Fruit fly (Drosophila melanogaster) whole organism, embryonic: Measurements from ENCODE around the gene mRRF1.
A peak's percentile ranks its signal among the peaks of the same experiment; 100 is the strongest.

ENCODE experiments used
- Atf3 ChIP-seq: fragments of 200-800 bp; sonication (Bioruptor generic); optimal IDR thresholded peaks from 3 replicates; lab custom pipeline; 2016; ENCODE audit warnings: missing biosample characterization, missing genetic modification characterization
- C15 ChIP-seq: fragments of 200-800 bp; sonication (Bioruptor generic); IDR thresholded peaks from 3 replicates; pipeline ENCODE4 v1.3.6; 2022; ENCODE audit warnings: missing biosample characterization, missing genetic modification characterization
- CG1024 ChIP-seq: fragments of 200-800 bp; sonication (Bioruptor generic); IDR thresholded peaks from 2 replicates; pipeline ENCODE4 v1.3.6; 2022; ENCODE audit warnings: missing biosample characterization, missing genetic modification characterization
- CG11398 ChIP-seq: fragments of 200-800 bp; sonication (Bioruptor generic); optimal IDR thresholded peaks from 2 replicates; lab custom pipeline; 2016; ENCODE audit warnings: missing biosample characterization, missing genetic modification characterization
- CG12104 ChIP-seq: fragments of 200-800 bp; sonication (Bioruptor generic); optimal IDR thresholded peaks from 3 replicates; lab custom pipeline; 2016; ENCODE audit warnings: missing biosample characterization, missing genetic modification characterization
- CG12391 ChIP-seq: fragments of 200-800 bp; sonication (Bioruptor generic); optimal IDR thresholded peaks from 3 replicates; lab custom pipeline; 2018; ENCODE audit warnings: missing biosample characterization, mild to moderate bottlenecking, missing genetic modification characterization, moderate library complexity
- CG13624 ChIP-seq: fragments of 200-800 bp; sonication (Bioruptor generic); optimal IDR thresholded peaks from 2 replicates; lab custom pipeline; 2016; ENCODE audit warnings: missing biosample characterization, missing genetic modification characterization
- CG13775 ChIP-seq: fragments of 200-800 bp; sonication (Bioruptor generic); optimal IDR thresholded peaks from 3 replicates; lab custom pipeline; 2017; ENCODE audit warnings: missing biosample characterization, mild to moderate bottlenecking, missing genetic modification characterization
- CG14050 ChIP-seq: fragments of 200-800 bp; sonication (Bioruptor generic); IDR thresholded peaks from 3 replicates; pipeline ENCODE4 v1.3.6; 2022; ENCODE audit warnings: missing biosample characterization, missing genetic modification characterization
- CG1603 ChIP-seq: fragments of 200-800 bp; sonication (Bioruptor generic); optimal IDR thresholded peaks from 2 replicates; lab custom pipeline; 2019; ENCODE audit warnings: missing biosample characterization, mild to moderate bottlenecking, missing genetic modification characterization, moderate library complexity
- CG17612 ChIP-seq: fragments of 200-800 bp; sonication (Bioruptor generic); IDR thresholded peaks from 2 replicates; pipeline ENCODE4 v1.3.6; 2022; ENCODE audit warnings: missing biosample characterization, missing genetic modification characterization
- CG17912 ChIP-seq: fragments of 200-800 bp; sonication (Bioruptor generic); optimal IDR thresholded peaks from 2 replicates; lab custom pipeline; 2018; ENCODE audit warnings: missing biosample characterization, mild to moderate bottlenecking, missing genetic modification characterization
- CG1792 ChIP-seq: fragments of 200-800 bp; sonication (Bioruptor generic); optimal IDR thresholded peaks from 2 replicates; lab custom pipeline; 2016; ENCODE audit warnings: missing biosample characterization, missing genetic modification characterization
- CG18011 ChIP-seq: fragments of 200-800 bp; sonication (Bioruptor generic); optimal IDR thresholded peaks from 2 replicates; lab custom pipeline; 2017; ENCODE audit warnings: missing biosample characterization, missing genetic modification characterization, mild to moderate bottlenecking, moderate library complexity, missing genotype
- CG3281 ChIP-seq: fragments of 200-800 bp; sonication (Bioruptor generic); optimal IDR thresholded peaks from 3 replicates; lab custom pipeline; 2017; ENCODE audit warnings: missing biosample characterization, mild to moderate bottlenecking, missing genetic modification characterization
- CG3995 ChIP-seq: fragments of 200-800 bp; sonication (Bioruptor generic); optimal IDR thresholded peaks from 3 replicates; lab custom pipeline; 2016; ENCODE audit warnings: missing biosample characterization, missing genetic modification characterization
- CG4328 ChIP-seq: fragments of 200-800 bp; sonication (Bioruptor generic); optimal IDR thresholded peaks from 3 replicates; lab custom pipeline; 2017; ENCODE audit warnings: missing biosample characterization, missing genetic modification reagents, missing genetic modification characterization
- CG6683 ChIP-seq: fragments of 200-800 bp; sonication (Bioruptor generic); optimal IDR thresholded peaks from 2 replicates; lab custom pipeline; 2017; ENCODE audit warnings: missing biosample characterization, mild to moderate bottlenecking, missing genetic modification characterization, missing genetic modification reagents
- CG6854 ChIP-seq: fragments of 200-800 bp; sonication (Bioruptor generic); optimal IDR thresholded peaks from 3 replicates; lab custom pipeline; 2017; ENCODE audit warnings: missing biosample characterization, mild to moderate bottlenecking, missing genetic modification characterization
- CG7372 ChIP-seq: fragments of 200-800 bp; sonication (Bioruptor generic); IDR thresholded peaks from 2 replicates; pipeline ENCODE4 v1.3.6; 2022; ENCODE audit warnings: missing biosample characterization, missing genetic modification characterization
- CG7987 ChIP-seq: fragments of 200-800 bp; sonication (Bioruptor generic); optimal IDR thresholded peaks from 2 replicates; lab custom pipeline; 2018; ENCODE audit warnings: missing biosample characterization, mild to moderate bottlenecking, missing genetic modification characterization, moderate library complexity
- CrebB ChIP-seq: fragments of 200-800 bp; sonication (Bioruptor generic); optimal IDR thresholded peaks from 3 replicates; lab custom pipeline; 2018; ENCODE audit warnings: missing biosample characterization, mild to moderate bottlenecking, missing genetic modification characterization
- D19A ChIP-seq: fragments of 200-800 bp; optimal IDR thresholded peaks from 3 replicates; lab custom pipeline; 2019; ENCODE audit warnings: missing biosample characterization, mild to moderate bottlenecking, missing genetic modification characterization, moderate library complexity
- Doc3 ChIP-seq: fragments of 200-800 bp; sonication (Bioruptor generic); IDR thresholded peaks from 3 replicates; pipeline ENCODE4 v1.3.6; 2022; ENCODE audit warnings: missing biosample characterization, missing genetic modification characterization; ENCODE audit not compliant: partially characterized antibody
- Drgx ChIP-seq: fragments of 200-800 bp; sonication (Bioruptor generic); IDR thresholded peaks from 2 replicates; pipeline ENCODE4 v1.3.6; 2022; ENCODE audit warnings: missing biosample characterization, missing genetic modification characterization
- Hey ChIP-seq: fragments of 200-800 bp; sonication (Bioruptor generic); optimal IDR thresholded peaks from 3 replicates; lab custom pipeline; 2018; ENCODE audit warnings: missing biosample characterization, mild to moderate bottlenecking, missing genetic modification characterization
- Lpt ChIP-seq: fragments of >200 bp; optimal IDR thresholded peaks from 2 replicates; lab custom pipeline; 2018; ENCODE audit warnings: missing biosample characterization, missing genetic modification characterization
- MTF-1 ChIP-seq: fragments of 200-800 bp; sonication (Bioruptor generic); optimal IDR thresholded peaks from 2 replicates; lab custom pipeline; 2018; ENCODE audit warnings: missing biosample characterization, mild to moderate bottlenecking, missing genetic modification characterization, borderline replicate concordance
- Med ChIP-seq: fragments of 200-800 bp; sonication (Bioruptor generic); peaks from one replicate; lab custom pipeline; 2016; ENCODE audit warnings: missing biosample characterization, missing genetic modification characterization, mild to moderate bottlenecking, inconsistent platforms, moderate library complexity
- Myb ChIP-seq: fragments of 200-800 bp; sonication (Bioruptor generic); optimal IDR thresholded peaks from 2 replicates; lab custom pipeline; 2016; ENCODE audit warnings: missing biosample characterization, missing genetic modification characterization
- NC2α ChIP-seq: fragments of 200-800 bp; sonication (Bioruptor generic); optimal IDR thresholded peaks from 2 replicates; lab custom pipeline; 2016; ENCODE audit warnings: missing biosample characterization, missing genetic modification characterization
- Optix ChIP-seq: fragments of 200-800 bp; sonication (Bioruptor generic); IDR thresholded peaks from 3 replicates; pipeline ENCODE4 v1.3.6; 2022; ENCODE audit warnings: missing biosample characterization, missing genetic modification characterization
- Pdp1 ChIP-seq, 2 experiments: fragments of 200-800 bp; sonication (Bioruptor generic); optimal IDR thresholded peaks; 3 replicates each; lab custom pipeline; 2016; ENCODE audit warnings: missing biosample characterization in 2 of 2, missing genetic modification characterization in 2 of 2, mild to moderate bottlenecking in 1 of 2, moderate library complexity in 1 of 2
- ato ChIP-seq: fragments of 200-800 bp; sonication (Bioruptor generic); IDR thresholded peaks from 2 replicates; pipeline ENCODE4 v1.3.6; 2022; ENCODE audit warnings: missing biosample characterization, missing genetic modification characterization; ENCODE audit not compliant: partially characterized antibody
- bigmax ChIP-seq: fragments of 200-800 bp; sonication (Bioruptor generic); optimal IDR thresholded peaks from 2 replicates; lab custom pipeline; 2018; ENCODE audit warnings: missing biosample characterization, mild to moderate bottlenecking, missing genetic modification characterization
- cg ChIP-seq: fragments of 200-800 bp; sonication (Bioruptor generic); optimal IDR thresholded peaks from 3 replicates; lab custom pipeline; 2019; ENCODE audit warnings: missing biosample characterization, mild to moderate bottlenecking, missing genetic modification characterization, moderate library complexity
- esg ChIP-seq: fragments of 200-800 bp; sonication (Bioruptor generic); conservative IDR thresholded peaks from 2 replicates; pipeline ENCODE4 v1.3.6; 2022; ENCODE audit warnings: missing biosample characterization, missing genetic modification characterization
- fd64A ChIP-seq: fragments of 200-800 bp; sonication (Bioruptor generic); optimal IDR thresholded peaks from 3 replicates; lab custom pipeline; 2018; ENCODE audit warnings: missing biosample characterization, mild to moderate bottlenecking, missing genetic modification characterization
- insv ChIP-seq, 2 experiments: fragments of 200-800 bp; sonication (Bioruptor generic); optimal IDR thresholded peaks; 3 replicates each; lab custom pipeline; 2016 to 2018; ENCODE audit warnings: missing biosample characterization in 2 of 2, missing genetic modification characterization in 2 of 2
- inv ChIP-seq: fragments of 200-800 bp; sonication (Bioruptor generic); IDR thresholded peaks from 2 replicates; pipeline ENCODE4 v1.3.6; 2022; ENCODE audit warnings: missing biosample characterization, missing genetic modification characterization; ENCODE audit not compliant: partially characterized antibody
- jing ChIP-seq: fragments of 200-800 bp; sonication (Bioruptor generic); optimal IDR thresholded peaks from 2 replicates; lab custom pipeline; 2018; ENCODE audit warnings: missing biosample characterization, mild to moderate bottlenecking, missing genetic modification characterization
- lbe ChIP-seq: fragments of 200-800 bp; sonication (Bioruptor generic); optimal IDR thresholded peaks from 2 replicates; lab custom pipeline; 2016; ENCODE audit warnings: missing biosample characterization, mild to moderate bottlenecking, missing genetic modification characterization
- nom ChIP-seq: fragments of 200-800 bp; sonication (Bioruptor generic); optimal IDR thresholded peaks from 2 replicates; lab custom pipeline; 2017; ENCODE audit warnings: missing biosample characterization, missing genetic modification characterization, mild to moderate bottlenecking, moderate library complexity, missing genetic modification reagents
- shn ChIP-seq: fragments of 200-800 bp; sonication (Bioruptor generic); optimal IDR thresholded peaks from 3 replicates; lab custom pipeline; 2016; ENCODE audit warnings: missing biosample characterization, missing genetic modification characterization
- slp2 ChIP-seq: fragments of 200-800 bp; sonication (Bioruptor generic); optimal IDR thresholded peaks from 2 replicates; lab custom pipeline; 2016; ENCODE audit warnings: missing biosample characterization, missing genetic modification characterization
- sna ChIP-seq: fragments of 200-800 bp; sonication (Bioruptor generic); IDR thresholded peaks from 2 replicates; pipeline ENCODE4 v1.3.6; 2022; ENCODE audit warnings: missing biosample characterization, missing genetic modification characterization; ENCODE audit not compliant: partially characterized antibody
- stwl ChIP-seq: fragments of 200-800 bp; sonication (Bioruptor generic); optimal IDR thresholded peaks from 3 replicates; lab custom pipeline; 2018; ENCODE audit warnings: missing biosample characterization, mild to moderate bottlenecking, missing genetic modification characterization, moderate library complexity
- wor ChIP-seq: fragments of 200-800 bp; sonication (Bioruptor generic); IDR thresholded peaks from 2 replicates; pipeline ENCODE4 v1.3.6; 2022; ENCODE audit warnings: missing biosample characterization, missing genetic modification characterization
- zfh1 ChIP-seq: fragments of 200-800 bp; sonication (Bioruptor generic); IDR thresholded peaks from 3 replicates; pipeline ENCODE4 v1.3.6; 2022; ENCODE audit warnings: missing biosample characterization, missing genetic modification characterization

The mRRF1 gene

DNA sequence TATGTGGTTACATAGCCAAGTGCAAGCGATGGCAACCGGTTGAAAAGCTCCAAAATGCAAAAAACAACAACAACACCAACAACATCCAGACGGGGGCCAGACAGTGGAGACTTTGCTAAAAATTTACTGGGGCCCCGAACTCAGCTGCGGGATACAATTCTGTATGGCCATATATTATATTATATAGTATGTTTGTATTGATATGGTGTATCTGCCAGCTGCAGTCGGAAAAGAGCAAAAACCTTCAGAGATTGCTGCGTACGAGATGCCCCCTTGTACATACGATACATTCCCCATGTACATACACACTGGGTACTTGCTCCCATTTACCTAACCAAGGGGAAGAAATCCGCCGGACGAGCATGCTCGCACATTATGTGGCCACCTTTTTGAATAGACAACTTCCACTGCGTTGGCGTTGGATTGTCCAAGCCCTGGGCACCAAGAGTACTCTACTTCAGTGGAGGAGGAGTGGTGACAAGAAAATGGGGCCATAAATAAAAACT is 16.2 kb downstream of the mRRF1 start:
- TF ChIP-seq CG4328 (no peak), Doc3 (GFP tag; lab: Robert Waterston, UW) (0 out of 3 replicates have a peak, but pooled peaks have one; percentile 19), Med (peak; percentile 30), CG17612 (GFP tag; lab: Robert Waterston, UW) (no peak), Optix (GFP tag; lab: Robert Waterston, UW) (no peak), CG17912 (GFP tag; lab: Kevin White, UChicago) (peak; percentile 12), Drgx (GFP tag; lab: Robert Waterston, UW) (peak; percentile 2; the same call in 1 of the 2 replicates), CG12391 (tag; lab: Kevin White, UChicago) (no peak), nom (GFP tag; lab: Kevin White, UChicago) (peak; percentile 41), CG18011 (GFP tag; lab: Kevin White, UChicago) (peak; percentile 9), Pdp1 (GFP tag; optimal IDR thresholded peaks at IDR 0.05; lab: Kevin White, UChicago) (peak in 1 of 2 experiments; percentile 16), lbe (GFP tag; lab: Kevin White, UChicago) (peak; percentile 16), NC2α (GFP tag; lab: Kevin White, UChicago) (no peak)

DNA sequence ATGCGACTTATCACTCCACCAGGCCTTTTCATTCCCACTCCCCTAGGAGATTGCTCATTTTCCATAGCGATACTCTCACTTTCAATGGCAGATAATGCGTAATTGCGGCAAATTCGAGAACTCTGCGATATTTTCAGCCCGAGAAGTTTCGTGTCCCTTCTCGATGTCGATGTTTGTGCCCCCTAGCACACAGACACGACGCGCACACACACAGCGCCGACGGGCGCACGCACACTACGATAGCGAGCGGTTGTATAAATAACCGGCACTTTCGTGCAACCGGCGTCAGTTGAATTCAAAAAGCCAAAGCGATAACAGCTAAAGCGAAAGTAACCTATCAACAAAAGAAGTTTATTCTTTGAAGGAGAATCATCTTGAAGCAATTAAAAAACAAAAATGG is 17.5 kb downstream of the mRRF1 start, which contains the start of gene Hsp23:
Gene Hsp23, plus strand, starts transcription at position 281 of the 400 bp plus-strand sequence.
- no peak for TF ChIP-seq inv (GFP tag; lab: Robert Waterston, UW)
- TF ChIP-seq Atf3 (GFP tag; lab: Kevin White, UChicago) = no peak
- TF ChIP-seq C15 (GFP tag; lab: Robert Waterston, UW) = no peak
- no peak for TF ChIP-seq esg (GFP tag; lab: Robert Waterston, UW)
- TF ChIP-seq CG6683 (GFP tag; lab: Kevin White, UChicago) = no peak
- no peak for TF ChIP-seq zfh1 (GFP tag; lab: Robert Waterston, UW)
- peak; percentile 42 for TF ChIP-seq nom (GFP tag; lab: Kevin White, UChicago)
- TF ChIP-seq CG3995 (GFP tag; lab: Kevin White, UChicago) = no peak
- TF ChIP-seq Hey (tag; lab: Kevin White, UChicago) = no peak
- TF ChIP-seq MTF-1 (GFP tag; lab: Kevin White, UChicago) = no peak
- TF ChIP-seq D19A (tag; lab: Kevin White, UChicago) = peak; percentile 11
- no peak for TF ChIP-seq CG6854 (GFP tag; lab: Kevin White, UChicago)
- peak in 1 of 2 experiments; percentile 40 for TF ChIP-seq insv (GFP tag; optimal IDR thresholded peaks at IDR 0.05; lab: Kevin White, UChicago)
- TF ChIP-seq CG13775 (GFP tag; lab: Kevin White, UChicago) = no peak
- no peak for TF ChIP-seq shn
- TF ChIP-seq CG3281 (GFP tag; lab: Kevin White, UChicago) = no peak
- TF ChIP-seq sna (GFP tag; lab: Robert Waterston, UW) = peak; percentile 38; the same call in 1 of the 2 replicates
- no peak for TF ChIP-seq Myb (GFP tag; lab: Kevin White, UChicago)
- TF ChIP-seq jing = no peak
- no peak for TF ChIP-seq bigmax (GFP tag; lab: Kevin White, UChicago)
- TF ChIP-seq CG1792 (GFP tag; lab: Kevin White, UChicago) = no peak
- peak; percentile 84 for TF ChIP-seq cg (GFP tag; lab: Kevin White, UChicago)
- no peak for TF ChIP-seq CG11398
- TF ChIP-seq CG1603 (tag; lab: Kevin White, UChicago) = peak; percentile 9
- no peak for TF ChIP-seq ato (GFP tag; lab: Robert Waterston, UW)
- no peak for TF ChIP-seq slp2 (GFP tag; lab: Kevin White, UChicago)
- TF ChIP-seq CG12104 (GFP tag; lab: Kevin White, UChicago) = no peak
- TF ChIP-seq CG7987 (GFP tag; lab: Kevin White, UChicago) = no peak
- TF ChIP-seq CG7372 (GFP tag; lab: Robert Waterston, UW) = no peak
- TF ChIP-seq stwl (tag; lab: Kevin White, UChicago) = no peak
- TF ChIP-seq fd64A (GFP tag; lab: Kevin White, UChicago) = no peak
- TF ChIP-seq CG14050 (GFP tag; lab: Robert Waterston, UW) = no peak
- no peak for TF ChIP-seq Lpt
- no peak for TF ChIP-seq CG1024
- TF ChIP-seq CrebB (tag; lab: Kevin White, UChicago) = no peak
- TF ChIP-seq wor (GFP tag; lab: Robert Waterston, UW) = no peak
- TF ChIP-seq CG13624 (GFP tag; lab: Kevin White, UChicago) = no peak
